Worm (Caenorhabditis elegans): ENCODE data around the gene smex-2.

The smex-2 gene

ce11 chrX:1990434-1990833, 48.8 kb downstream of the smex-2 start, which contains the start of gene Y40A1A.2:
TSS of gene Y40A1A.2 (plus strand) at chrX:1990734.
- TF ChIP-seq sox-4 (tag; optimal IDR thresholded peaks at IDR 0.05) (no peak), Y116A8C.19 (tag; optimal IDR thresholded peaks at IDR 0.05; ENCODE audit: borderline replicate concordance) (no peak)

- TF ChIP-seq nhr-71 (tag; optimal IDR thresholded peaks at IDR 0.05), result no peak
- TF ChIP-seq ceh-82 (tag; optimal IDR thresholded peaks at IDR 0.05), result peak in 1 of 3 experiments; percentile 6
- TF ChIP-seq lin-35 (GFP tag; optimal IDR thresholded peaks at IDR 0.05), result peak in 1 of 2 experiments; percentile 9
- no peak for TF ChIP-seq lin-14 (GFP tag; optimal IDR thresholded peaks at IDR 0.05)
- peak; percentile 36 to 64 for TF ChIP-seq efl-1 (optimal IDR thresholded peaks at IDR 0.05)
- TF ChIP-seq efl-1 (GFP tag; optimal IDR thresholded peaks at IDR 0.05 in 1 of 2), result peak in 1 of 2 experiments; percentile 44
- TF ChIP-seq rnt-1 (tag; optimal IDR thresholded peaks at IDR 0.05), result peak; percentile 34
- no peak for TF ChIP-seq ceh-88 (GFP tag; IDR thresholded peaks at IDR 0.05)
- TF ChIP-seq lir-3 (tag; optimal IDR thresholded peaks at IDR 0.05; ENCODE audit: poor library complexity), result no peak
- TF ChIP-seq nhr-85 (tag), result peak; percentile 63
- TF ChIP-seq grh-1 (GFP tag; IDR thresholded peaks at IDR 0.05), result 0 out of 2 replicates have a peak, but pooled peaks have one; percentile 19
- TF ChIP-seq blmp-1 (tag; optimal IDR thresholded peaks at IDR 0.05), result no peak
- TF ChIP-seq nhr-19 (GFP tag; conservative IDR thresholded peaks at IDR 0.05), result peak; percentile 38
- TF ChIP-seq ets-5 (GFP tag; IDR thresholded peaks at IDR 0.05), result no peak
Measured at ce11 chrX:1989576-1989975, 49.7 kb downstream of the smex-2 start, which contains the start of gene meg-3. TSS of gene meg-3 (minus strand) at chrX:1989607.
